Fruit fly (Drosophila melanogaster): ENCODE results near the gene Tps1.

dm6 chr2L:4355066-4355465, 33.1 kb upstream of the Tps1 start:
- TF ChIP-seq psq (optimal IDR thresholded peaks at IDR 0.05) (no peak), Myc (optimal IDR thresholded peaks at IDR 0.05) (no peak)

Measured in Kc167 (cell line).